Worm (Caenorhabditis elegans) whole organism, L1 larva: ENCODE measurements around the gene K08F9.1.

Experiments
- blmp-1 ChIP-seq: fragments of 150-350 bp; optimal IDR thresholded peaks from 2 replicates; lab custom pipeline; 2014; ENCODE audit warnings: missing biosample characterization, missing genetic modification characterization
- dsc-1 ChIP-seq: sonication (generic microtip); optimal IDR thresholded peaks from 2 replicates; lab custom pipeline; 2016; ENCODE audit warnings: mild to moderate bottlenecking, missing genetic modification characterization, missing compliant biosample characterization
- efl-3 ChIP-seq: fragments of 200-800 bp; sonication (Bioruptor generic); optimal IDR thresholded peaks from 2 replicates; lab custom pipeline; 2018; ENCODE audit warnings: mild to moderate bottlenecking, missing genetic modification characterization, missing compliant biosample characterization
- elt-3 ChIP-seq, 6 experiments: fragments of 150-350 bp in 1 of 6; sonication (generic microtip); optimal IDR thresholded peaks; 2 replicates each; lab custom pipeline; 2017 to 2018; ENCODE audit warnings: missing biosample characterization in 6 of 6, missing genetic modification characterization in 6 of 6, inconsistent platforms in 1 of 6
- lin-39 ChIP-seq: fragments of 150-350 bp; optimal IDR thresholded peaks from 2 replicates; lab custom pipeline; 2014; ENCODE audit warnings: missing biosample characterization, missing genetic modification reagents, missing genetic modification characterization
- mdl-1 ChIP-seq, 2 experiments: fragments of 150-350 bp; optimal IDR thresholded peaks; 2 replicates each; lab custom pipeline; 2014 to 2017; ENCODE audit warnings: missing biosample characterization in 2 of 2, missing genetic modification characterization in 2 of 2, inconsistent platforms in 1 of 2
- nhr-28 ChIP-seq: fragments of 150-350 bp; optimal IDR thresholded peaks from 2 replicates; lab custom pipeline; 2014; ENCODE audit warnings: missing biosample characterization, missing genetic modification characterization
- sox-4 ChIP-seq: sonication (generic microtip); optimal IDR thresholded peaks from 2 replicates; lab custom pipeline; 2016; ENCODE audit warnings: missing genetic modification characterization, missing compliant biosample characterization

- TF ChIP-seq efl-3 (no peak), nhr-28 (no peak), mdl-1 (tag; optimal IDR thresholded peaks at IDR 0.05; lab: Kevin White, UChicago) (no peak), elt-3 (tag; optimal IDR thresholded peaks at IDR 0.05; lab: Kevin White, UChicago) (no peak), dsc-1 (no peak), lin-39 (tag; lab: Kevin White, UChicago) (no peak), blmp-1 (tag; lab: Kevin White, UChicago) (no peak), sox-4 (tag; lab: Kevin White, UChicago) (no peak)
Measured at ce11 chrV:15088613-15089012, 54.6 kb downstream of the K08F9.1 start, which contains the start of gene C01G10.18.
